Worm (Caenorhabditis elegans): ENCODE results near the gene col-102.
A peak's percentile ranks its signal among the peaks of the same experiment; 100 is the strongest.

The col-102 gene

DNA sequence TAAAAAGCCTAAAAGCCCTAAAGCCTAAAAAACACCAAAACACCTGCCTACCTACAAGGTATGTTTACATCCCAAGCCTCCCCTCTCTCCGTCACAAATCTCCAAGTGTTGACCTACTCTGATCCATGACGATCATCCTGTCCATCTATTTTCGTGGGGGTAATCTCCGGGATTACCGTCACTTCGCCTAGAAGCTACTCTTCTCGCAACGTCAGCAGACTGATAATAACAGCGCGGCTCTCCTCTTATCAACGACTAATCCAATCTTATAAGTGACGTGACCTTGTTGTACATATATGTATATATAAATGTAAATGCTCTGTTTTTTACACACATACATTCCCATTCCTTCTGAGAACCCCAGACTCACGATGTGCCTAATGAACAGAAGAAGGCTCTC lies 44.1 kb downstream of the col-102 start:
- TF ChIP-seq unc-62 (GFP tag; optimal IDR thresholded peaks at IDR 0.05) = no peak

DNA sequence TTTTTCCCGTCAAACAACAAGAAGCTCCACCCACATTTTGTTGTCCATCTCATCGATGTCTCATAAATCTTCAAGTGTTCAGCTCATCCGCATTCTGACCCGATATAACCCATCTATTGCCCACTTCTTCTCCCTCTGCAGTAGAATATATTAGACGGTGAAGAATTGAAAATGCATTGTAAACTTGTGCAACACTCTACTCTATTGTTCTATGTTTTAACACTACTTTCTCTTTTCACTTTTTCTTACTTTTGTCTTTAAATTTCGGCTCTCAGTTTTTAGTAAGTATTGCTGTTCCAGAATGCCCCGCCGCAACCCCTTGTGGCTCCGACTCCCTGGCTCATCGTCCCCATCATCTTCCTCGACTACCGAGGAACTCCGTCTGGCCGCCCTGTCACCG lies 45.1 kb downstream of the col-102 start, which contains the start of gene K11H12.9:
Gene K11H12.9, plus strand, starts transcription at position 301 of the 400 bp plus-strand sequence.
- TF ChIP-seq unc-62 (GFP tag; optimal IDR thresholded peaks at IDR 0.05) = no peak

DNA sequence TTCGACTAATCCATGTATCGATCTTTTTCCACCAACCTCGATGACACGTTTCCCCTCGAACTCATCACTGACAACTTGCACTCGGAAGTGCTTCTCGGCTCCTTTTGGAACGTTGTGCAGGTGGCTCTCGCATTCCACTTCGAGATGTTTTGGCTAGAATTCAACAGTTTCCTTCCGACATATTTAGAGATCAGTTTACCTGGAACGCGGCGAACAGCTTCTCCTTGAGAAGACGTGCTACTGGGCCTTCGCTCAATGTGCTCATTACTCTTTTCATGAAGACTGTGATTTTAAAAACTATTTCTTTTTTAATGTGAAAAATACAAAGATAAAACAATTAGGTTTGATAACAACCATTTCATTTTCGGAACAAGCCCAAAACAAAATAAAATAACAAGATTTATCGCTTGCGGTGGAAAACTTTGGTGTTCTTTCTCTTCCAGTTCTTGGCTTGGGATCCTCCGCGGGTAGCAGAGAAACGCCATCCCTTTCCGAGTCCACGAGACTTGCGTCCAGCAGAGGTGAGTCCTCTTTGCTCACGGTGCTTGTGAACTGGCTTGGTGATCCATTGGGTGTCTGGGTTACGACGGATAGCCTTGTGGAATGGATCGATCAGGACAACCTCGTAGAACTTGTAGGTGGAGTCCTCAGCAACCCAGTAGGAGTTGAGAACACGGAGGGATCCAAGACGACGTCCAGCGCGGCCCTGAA lies 49.0 kb downstream of the col-102 start, which contains the start of gene K11H12.1:
Gene K11H12.1, minus strand, starts transcription at position 284 of the 711 bp plus-strand sequence.
- no peak for TF ChIP-seq unc-62 (GFP tag; optimal IDR thresholded peaks at IDR 0.05)

DNA sequence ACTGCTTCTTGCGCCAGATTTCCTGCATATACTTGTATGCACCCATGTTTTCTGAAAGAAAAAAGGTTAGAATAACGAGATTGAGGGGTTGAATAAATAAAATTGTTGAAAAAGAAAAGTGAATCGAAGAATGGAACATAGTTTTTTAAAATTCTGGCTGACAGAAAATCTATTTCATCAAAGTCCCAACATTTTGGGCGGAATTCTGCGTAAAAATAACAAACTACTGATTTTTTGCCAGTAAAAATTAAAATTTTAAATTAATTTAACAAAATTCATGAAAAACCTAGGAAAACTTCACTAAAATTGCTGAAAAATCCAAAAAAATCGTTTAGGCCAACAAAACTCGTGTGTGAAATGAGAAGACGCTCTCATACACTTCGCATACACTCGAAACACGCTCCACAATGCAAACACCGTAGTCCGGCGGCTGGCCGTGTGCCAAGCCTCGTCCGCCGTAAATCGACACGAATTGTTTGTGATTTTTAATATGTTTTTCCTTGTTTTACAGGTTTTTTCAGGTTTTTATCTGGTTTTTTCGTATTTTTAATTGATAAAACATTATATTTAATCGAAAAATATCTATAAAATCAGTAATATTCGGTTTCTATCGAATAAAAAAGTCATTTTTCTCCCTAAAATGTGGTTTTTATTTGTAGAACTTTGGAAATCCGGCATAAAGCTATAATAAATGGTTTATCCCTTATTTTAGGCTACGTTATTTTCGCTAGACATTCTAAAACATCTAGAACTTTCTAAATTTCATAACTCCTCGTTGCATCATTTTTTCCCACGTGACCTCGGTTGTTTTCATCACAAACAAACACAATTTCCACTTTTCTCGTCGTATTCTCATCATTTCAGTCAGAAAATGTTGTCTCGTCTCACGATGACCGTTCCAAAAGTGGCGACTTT lies 50.5 kb downstream of the col-102 start, which contains the start of the genes rpl-15 and K11H12.8:
Gene rpl-15, minus strand, starts transcription at position 51 of the 915 bp plus-strand sequence.
Gene K11H12.8, plus strand, starts transcription at position 865 of the 915 bp plus-strand sequence.
- peak; percentile 54 for TF ChIP-seq unc-62 (GFP tag; optimal IDR thresholded peaks at IDR 0.05)
